Fruit fly (Drosophila melanogaster) Kc167 (cell line): Measurements from ENCODE around the gene Klp67A.

Experiments used
- Myc ChIP-seq: fragments of >200 bp; optimal IDR thresholded peaks from 2 replicates; lab custom pipeline; 2017; ENCODE audit warnings: missing external identifiers
- h ChIP-seq: fragments of >200 bp; optimal IDR thresholded peaks from 3 replicates; lab custom pipeline; 2018; ENCODE audit warnings: missing external identifiers
- psq ChIP-seq: fragments of >200 bp; optimal IDR thresholded peaks from 2 replicates; lab custom pipeline; 2017; ENCODE audit warnings: missing external identifiers
- ttk ChIP-seq: sonication (Bioruptor generic); optimal IDR thresholded peaks from 2 replicates; lab custom pipeline; 2017; ENCODE audit warnings: missing external identifiers

DNA sequence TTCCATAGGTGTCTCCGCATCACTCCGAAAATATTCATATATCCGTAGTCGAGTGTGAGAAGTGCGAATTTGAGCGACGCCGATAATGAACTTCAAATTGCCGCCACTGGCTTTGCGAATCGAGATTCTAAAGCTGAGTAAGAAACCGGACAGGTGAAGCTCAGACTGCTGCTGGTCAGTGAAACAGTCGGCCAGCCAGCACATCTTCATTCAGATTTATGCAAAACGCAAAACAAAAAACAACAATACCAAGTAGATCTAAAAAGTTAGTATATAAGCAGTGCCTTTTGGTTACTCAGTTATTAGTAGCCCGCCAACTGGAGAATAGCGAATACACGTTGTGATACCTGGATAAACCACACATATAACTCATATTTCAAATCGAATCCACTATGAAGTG lies 37.7 kb upstream of the Klp67A start, which contains the start of gene Cpr67B:
- TF ChIP-seq h (lab: Kevin White, UChicago) = no peak
- TF ChIP-seq ttk = no peak
- no peak for TF ChIP-seq psq (lab: Kevin White, UChicago)
- TF ChIP-seq Myc = no peak
